Fruit fly (Drosophila melanogaster) whole organism, embryonic: Measurements from ENCODE around the gene CG7370.
A peak's percentile ranks its signal among the peaks of the same experiment; 100 is the strongest.

Source experiments
- Bgb ChIP-seq: fragments of 200-800 bp; sonication (Bioruptor generic); IDR thresholded peaks from 2 replicates; pipeline ENCODE4 v1.3.6; 2022; ENCODE audit warnings: missing biosample characterization, missing genetic modification characterization; ENCODE audit not compliant: partially characterized antibody
- Blimp-1 ChIP-seq: fragments of 200-800 bp; sonication (Bioruptor generic); optimal IDR thresholded peaks from 3 replicates; lab custom pipeline; 2018; ENCODE audit warnings: missing biosample characterization, missing genetic modification characterization, mild to moderate bottlenecking, moderate library complexity, missing genetic modification reagents
- C15 ChIP-seq: fragments of 200-800 bp; sonication (Bioruptor generic); IDR thresholded peaks from 3 replicates; pipeline ENCODE4 v1.3.6; 2022; ENCODE audit warnings: missing biosample characterization, missing genetic modification characterization
- CG10147 ChIP-seq: fragments of 200-800 bp; sonication (Bioruptor generic); optimal IDR thresholded peaks from 2 replicates; lab custom pipeline; 2019; ENCODE audit warnings: missing biosample characterization, mild to moderate bottlenecking, missing genetic modification characterization, moderate library complexity
- CG10979 ChIP-seq: fragments of 200-800 bp; sonication (Bioruptor generic); optimal IDR thresholded peaks from 2 replicates; lab custom pipeline; 2018; ENCODE audit warnings: missing biosample characterization, mild to moderate bottlenecking, missing genetic modification characterization, moderate library complexity
- CG11085 ChIP-seq: fragments of 200-800 bp; sonication (Bioruptor generic); IDR thresholded peaks from 2 replicates; pipeline ENCODE4 v1.3.6; 2022; ENCODE audit warnings: missing biosample characterization, missing genetic modification characterization
- CG12659 ChIP-seq: fragments of 200-800 bp; sonication (Bioruptor generic); optimal IDR thresholded peaks from 3 replicates; lab custom pipeline; 2017; ENCODE audit warnings: mild to moderate bottlenecking, missing biosample characterization, missing genetic modification reagents, missing genetic modification characterization
- CG13287 ChIP-seq: fragments of 200-800 bp; sonication (Bioruptor generic); IDR thresholded peaks from 2 replicates; pipeline ENCODE4 v1.3.6; 2022; ENCODE audit warnings: missing biosample characterization, missing genetic modification characterization; ENCODE audit not compliant: partially characterized antibody
- CG14050 ChIP-seq: fragments of 200-800 bp; sonication (Bioruptor generic); IDR thresholded peaks from 3 replicates; pipeline ENCODE4 v1.3.6; 2022; ENCODE audit warnings: missing biosample characterization, missing genetic modification characterization
- CG17328 ChIP-seq: fragments of 200-800 bp; sonication (Bioruptor generic); IDR thresholded peaks from 2 replicates; pipeline ENCODE4 v1.3.6; 2022; ENCODE audit warnings: missing biosample characterization, missing genetic modification characterization
- CG2120 ChIP-seq: fragments of 200-800 bp; sonication (Bioruptor generic); optimal IDR thresholded peaks from 3 replicates; lab custom pipeline; 2016; ENCODE audit warnings: missing biosample characterization, missing genetic modification characterization
- CG2712 ChIP-seq: fragments of 200-800 bp; optimal IDR thresholded peaks from 3 replicates; lab custom pipeline; 2019; ENCODE audit warnings: missing biosample characterization, mild to moderate bottlenecking, missing genetic modification characterization, moderate library complexity
- CG34422 ChIP-seq: fragments of 200-800 bp; sonication (Bioruptor generic); IDR thresholded peaks from 3 replicates; pipeline ENCODE4 v1.3.6; 2022; ENCODE audit warnings: missing biosample characterization, missing genetic modification characterization
- CG42726 ChIP-seq: fragments of 200-800 bp; sonication (Bioruptor generic); IDR thresholded peaks from 2 replicates; pipeline ENCODE4 v1.3.6; 2022; ENCODE audit warnings: missing biosample characterization, missing genetic modification characterization; ENCODE audit not compliant: partially characterized antibody
- CG4404 ChIP-seq: fragments of 200-800 bp; sonication (Bioruptor generic); IDR thresholded peaks from 2 replicates; pipeline ENCODE4 v1.3.6; 2022; ENCODE audit warnings: missing biosample characterization, missing genetic modification characterization
- CG5953 ChIP-seq: fragments of 200-800 bp; sonication (Bioruptor generic); IDR thresholded peaks from 2 replicates; pipeline ENCODE4 v1.3.6; 2022; ENCODE audit warnings: missing biosample characterization, missing genetic modification characterization
- CG6272 ChIP-seq: fragments of 200-800 bp; sonication (Bioruptor generic); IDR thresholded peaks from 2 replicates; pipeline ENCODE4 v1.3.6; 2022; ENCODE audit warnings: missing biosample characterization, missing genetic modification characterization
- CG8388 ChIP-seq: fragments of 200-800 bp; sonication (Bioruptor generic); optimal IDR thresholded peaks from 2 replicates; lab custom pipeline; 2019; ENCODE audit warnings: missing biosample characterization, mild to moderate bottlenecking, missing genetic modification characterization, moderate library complexity
- CG9932 ChIP-seq: fragments of 200-800 bp; sonication (Bioruptor generic); IDR thresholded peaks from 2 replicates; pipeline ENCODE4 v1.3.6; 2022; ENCODE audit warnings: missing biosample characterization, missing genetic modification characterization
- Dll ChIP-seq: fragments of 200-800 bp; sonication (Bioruptor generic); IDR thresholded peaks from 4 replicates; pipeline ENCODE4 v1.3.6; 2022; ENCODE audit warnings: missing biosample characterization, missing genetic modification characterization; ENCODE audit not compliant: partially characterized antibody
- E2f2 ChIP-seq: fragments of 200-800 bp; sonication (Bioruptor generic); IDR thresholded peaks from 2 replicates; pipeline ENCODE4 v1.3.6; 2022; ENCODE audit warnings: missing biosample characterization, missing genetic modification characterization
- Elba2 ChIP-seq: fragments of 200-800 bp; sonication (Bioruptor generic); optimal IDR thresholded peaks from 3 replicates; lab custom pipeline; 2016; ENCODE audit warnings: missing biosample characterization, missing genetic modification characterization
- Gug ChIP-seq: fragments of 200-800 bp; sonication (Bioruptor generic); IDR thresholded peaks from 4 replicates; pipeline ENCODE4 v1.3.6; 2022; ENCODE audit warnings: missing biosample characterization, missing genetic modification characterization
- Kr ChIP-seq: fragments of 200-800 bp; sonication (Bioruptor generic); optimal IDR thresholded peaks from 2 replicates; lab custom pipeline; 2017; ENCODE audit warnings: missing biosample characterization, mild to moderate bottlenecking, missing genetic modification characterization
- Nf-YA ChIP-seq: fragments of 200-800 bp; sonication (Bioruptor generic); IDR thresholded peaks from 2 replicates; pipeline ENCODE4 v1.3.6; 2022; ENCODE audit warnings: missing biosample characterization, missing genetic modification characterization
- Nf-YB ChIP-seq: fragments of 200-800 bp; sonication (Bioruptor generic); optimal IDR thresholded peaks from 3 replicates; lab custom pipeline; 2019; ENCODE audit warnings: missing biosample characterization, mild to moderate bottlenecking, missing genetic modification characterization, moderate library complexity
- Nf-YC ChIP-seq: fragments of 200-800 bp; optimal IDR thresholded peaks from 3 replicates; lab custom pipeline; 2019; ENCODE audit warnings: missing biosample characterization, mild to moderate bottlenecking, missing genetic modification characterization, moderate library complexity
- NfI ChIP-seq: fragments of 200-800 bp; sonication (Bioruptor generic); optimal IDR thresholded peaks from 3 replicates; lab custom pipeline; 2018; ENCODE audit warnings: missing biosample characterization, mild to moderate bottlenecking, missing genetic modification characterization, moderate library complexity
- Rx ChIP-seq: fragments of 200-800 bp; sonication (Bioruptor generic); IDR thresholded peaks from 2 replicates; pipeline ENCODE4 v1.3.6; 2022; ENCODE audit warnings: missing biosample characterization, missing genetic modification characterization
- Stat92E ChIP-seq, 3 experiments: fragments of >200 bp in 2 of 3; fragments of 200-800 bp in 1 of 3; sonication (Bioruptor generic) in 1 of 3; optimal IDR thresholded peaks; 2 replicates each; lab custom pipeline; 2017 to 2019; ENCODE audit warnings: missing biosample characterization in 3 of 3, missing genetic modification characterization in 3 of 3, mild to moderate bottlenecking in 1 of 3, moderate library complexity in 1 of 3
- bowl ChIP-seq: fragments of 200-800 bp; sonication (Bioruptor generic); IDR thresholded peaks from 2 replicates; pipeline ENCODE4 v1.3.6; 2022; ENCODE audit warnings: missing biosample characterization, missing genetic modification characterization
- br ChIP-seq: fragments of >200 bp; optimal IDR thresholded peaks from 2 replicates; lab custom pipeline; 2017
- btn ChIP-seq: fragments of 200-800 bp; sonication (Bioruptor generic); optimal IDR thresholded peaks from 2 replicates; lab custom pipeline; 2016; ENCODE audit warnings: missing biosample characterization, missing genetic modification characterization
- cas ChIP-seq: fragments of 200-800 bp; sonication (Bioruptor generic); IDR thresholded peaks from 2 replicates; pipeline ENCODE4 v1.3.6; 2022; ENCODE audit warnings: missing biosample characterization, missing genetic modification characterization
- chn ChIP-seq: fragments of 200-800 bp; sonication (Bioruptor generic); optimal IDR thresholded peaks from 2 replicates; lab custom pipeline; 2016; ENCODE audit warnings: missing biosample characterization, missing genetic modification characterization
- da ChIP-seq: fragments of 200-800 bp; sonication (Bioruptor generic); optimal IDR thresholded peaks from 2 replicates; lab custom pipeline; 2016; ENCODE audit warnings: missing biosample characterization, missing genetic modification characterization
- dysf ChIP-seq: fragments of 200-800 bp; sonication (Bioruptor generic); IDR thresholded peaks from 3 replicates; pipeline ENCODE4 v1.3.6; 2022; ENCODE audit warnings: missing biosample characterization, missing genetic modification characterization
- fd64A ChIP-seq: fragments of 200-800 bp; sonication (Bioruptor generic); optimal IDR thresholded peaks from 3 replicates; lab custom pipeline; 2018; ENCODE audit warnings: missing biosample characterization, mild to moderate bottlenecking, missing genetic modification characterization
- ftz-f1 ChIP-seq: fragments of 200-800 bp; sonication (Bioruptor generic); optimal IDR thresholded peaks from 2 replicates; lab custom pipeline; 2016; ENCODE audit warnings: missing biosample characterization, missing genetic modification characterization
- gem ChIP-seq: fragments of 200-800 bp; sonication (Bioruptor generic); optimal IDR thresholded peaks from 2 replicates; lab custom pipeline; 2019; ENCODE audit warnings: missing biosample characterization, mild to moderate bottlenecking, missing genetic modification characterization, moderate library complexity
- knrl ChIP-seq: fragments of 200-800 bp; sonication (Bioruptor generic); IDR thresholded peaks from 3 replicates; pipeline ENCODE4 v1.3.6; 2022; ENCODE audit warnings: missing biosample characterization, missing genetic modification characterization; ENCODE audit not compliant: partially characterized antibody
- nerfin-1 ChIP-seq: fragments of 200-800 bp; sonication (Bioruptor generic); optimal IDR thresholded peaks from 3 replicates; lab custom pipeline; 2019; ENCODE audit warnings: missing biosample characterization, mild to moderate bottlenecking, missing genetic modification characterization, moderate library complexity
- nom ChIP-seq: fragments of 200-800 bp; sonication (Bioruptor generic); optimal IDR thresholded peaks from 2 replicates; lab custom pipeline; 2017; ENCODE audit warnings: missing biosample characterization, missing genetic modification characterization, mild to moderate bottlenecking, moderate library complexity, missing genetic modification reagents
- pita ChIP-seq: fragments of 200-800 bp; sonication (Bioruptor generic); optimal IDR thresholded peaks from 2 replicates; lab custom pipeline; 2017; ENCODE audit warnings: missing biosample characterization, mild to moderate bottlenecking, missing genetic modification characterization
- sug ChIP-seq: fragments of 200-800 bp; optimal IDR thresholded peaks from 2 replicates; lab custom pipeline; 2019; ENCODE audit warnings: missing biosample characterization, mild to moderate bottlenecking, missing genetic modification characterization, moderate library complexity
- vfl ChIP-seq: fragments of 200-800 bp; sonication (Bioruptor generic); optimal IDR thresholded peaks from 2 replicates; lab custom pipeline; 2016; ENCODE audit warnings: missing biosample characterization, missing genetic modification characterization
- zen2 ChIP-seq: fragments of 200-800 bp; sonication (Bioruptor generic); IDR thresholded peaks from 3 replicates; pipeline ENCODE4 v1.3.6; 2022; ENCODE audit warnings: missing biosample characterization, missing genetic modification characterization; ENCODE audit not compliant: partially characterized antibody
- zf30C ChIP-seq: fragments of 200-800 bp; sonication (Bioruptor generic); optimal IDR thresholded peaks from 3 replicates; lab custom pipeline; 2018; ENCODE audit warnings: missing biosample characterization, mild to moderate bottlenecking, missing genetic modification characterization
- zfh1 ChIP-seq: fragments of 200-800 bp; sonication (Bioruptor generic); IDR thresholded peaks from 3 replicates; pipeline ENCODE4 v1.3.6; 2022; ENCODE audit warnings: missing biosample characterization, missing genetic modification characterization

Gene CG7370

DNA sequence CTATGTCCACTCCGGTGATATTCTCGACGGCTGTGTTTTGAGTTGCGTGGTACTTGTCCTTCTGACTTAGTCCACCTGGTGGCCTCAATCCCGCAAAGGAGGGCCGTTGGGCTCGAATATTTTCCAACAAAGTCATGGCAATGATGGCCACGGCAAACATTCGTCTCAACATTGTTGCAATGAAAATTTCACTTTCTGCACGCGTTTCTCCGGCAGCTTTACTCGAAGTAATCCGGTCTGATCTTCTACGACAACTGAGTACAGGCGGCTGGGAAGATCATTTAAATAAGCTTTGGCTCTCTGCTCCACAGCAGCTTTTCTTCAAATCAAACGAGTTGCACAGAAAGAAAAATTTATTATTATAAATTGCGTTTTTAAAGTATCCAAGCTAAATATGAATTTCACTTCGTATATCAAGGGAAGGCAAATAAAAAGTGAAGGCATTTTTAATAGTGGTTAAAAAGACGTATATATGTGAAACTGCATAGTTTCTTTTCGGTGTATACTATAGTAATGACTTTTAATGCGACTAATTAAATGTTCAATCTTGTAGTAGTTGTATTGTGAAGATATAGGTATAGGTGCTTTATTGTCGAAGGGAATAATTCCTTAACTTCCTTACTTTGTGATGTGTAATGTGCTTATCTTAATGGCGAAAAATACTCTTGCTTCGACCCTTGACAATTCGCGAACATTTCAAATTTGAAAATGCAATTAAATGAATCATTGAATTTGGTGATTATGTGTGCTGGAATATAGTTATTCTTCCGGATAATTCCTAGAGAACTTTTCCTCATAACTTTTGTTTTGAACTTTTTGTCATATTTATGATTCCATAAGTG is 31.2 kb upstream of the CG7370 start, which contains the start of gene CG14567 (continued):
- TF ChIP-seq fd64A (GFP tag; lab: Kevin White, UChicago): no peak
- TF ChIP-seq zf30C (GFP tag; lab: Kevin White, UChicago): no peak
- no peak for TF ChIP-seq CG6272 (GFP tag; lab: Robert Waterston, UW)
- TF ChIP-seq ftz-f1: no peak
- no peak for TF ChIP-seq CG14050 (GFP tag; lab: Robert Waterston, UW)
- TF ChIP-seq E2f2: no peak
- no peak for TF ChIP-seq CG5953 (GFP tag; lab: Robert Waterston, UW)
- TF ChIP-seq Kr: no peak
- no peak for TF ChIP-seq Elba2 (GFP tag; lab: Kevin White, UChicago)
- TF ChIP-seq nerfin-1 (tag; lab: Kevin White, UChicago): no peak
- no peak for TF ChIP-seq Nf-YC
- TF ChIP-seq cas (GFP tag; lab: Robert Waterston, UW): no peak
- TF ChIP-seq CG10979 (tag; lab: Kevin White, UChicago): peak; percentile 29
- peak; percentile 31 for TF ChIP-seq CG8388 (GFP tag; lab: Kevin White, UChicago)
- no peak for TF ChIP-seq bowl
- no peak for TF ChIP-seq Dll (GFP tag; lab: Robert Waterston, UW)
- TF ChIP-seq CG10147 (GFP tag; lab: Kevin White, UChicago): no peak
- TF ChIP-seq Bgb (GFP tag; lab: Robert Waterston, UW): no peak
- TF ChIP-seq CG42726: no peak
- TF ChIP-seq C15 (GFP tag; lab: Robert Waterston, UW): no peak
- 0 out of 3 replicates have a peak, but pooled peaks have one; percentile 23 for TF ChIP-seq CG34422 (GFP tag; lab: Robert Waterston, UW)
- no peak for TF ChIP-seq Nf-YA (GFP tag; lab: Robert Waterston, UW)
- no peak for TF ChIP-seq br
- peak; percentile 46; the same call in 1 of the 3 replicates for TF ChIP-seq dysf
- peak; percentile 43 for TF ChIP-seq CG2712 (tag; lab: Kevin White, UChicago)
- peak; percentile 44; the same call in 1 of the 2 replicates for TF ChIP-seq CG9932 (GFP tag; lab: Robert Waterston, UW)
- no peak for TF ChIP-seq CG13287 (GFP tag; lab: Robert Waterston, UW)
- peak; percentile 39; the same call in 1 of the 2 replicates for TF ChIP-seq CG17328 (GFP tag; lab: Robert Waterston, UW)
- no peak for TF ChIP-seq Stat92E (GFP tag; optimal IDR thresholded peaks at IDR 0.05; lab: Kevin White, UChicago)
- TF ChIP-seq pita (GFP tag; lab: Kevin White, UChicago): no peak
- TF ChIP-seq btn (GFP tag; lab: Kevin White, UChicago): no peak
- no peak for TF ChIP-seq CG4404 (GFP tag; lab: Robert Waterston, UW)
- TF ChIP-seq CG2120 (GFP tag; lab: Kevin White, UChicago): no peak
- TF ChIP-seq Rx (GFP tag; lab: Robert Waterston, UW): peak; percentile 26; the same call in 1 of the 2 replicates
- TF ChIP-seq Gug (GFP tag; lab: Robert Waterston, UW): no peak
- TF ChIP-seq CG12659 (GFP tag; lab: Kevin White, UChicago): no peak
- peak; percentile 63 for TF ChIP-seq gem (tag; lab: Kevin White, UChicago)
- TF ChIP-seq vfl: no peak
- no peak for TF ChIP-seq sug (tag; lab: Kevin White, UChicago)
- no peak for TF ChIP-seq Nf-YB (GFP tag; lab: Kevin White, UChicago)
- no peak for TF ChIP-seq chn
- TF ChIP-seq CG11085 (GFP tag; lab: Robert Waterston, UW): no peak
- no peak for TF ChIP-seq NfI (GFP tag; lab: Kevin White, UChicago)
- no peak for TF ChIP-seq knrl (GFP tag; lab: Robert Waterston, UW)
- peak; percentile 51 for TF ChIP-seq Blimp-1 (GFP tag; lab: Kevin White, UChicago)
- peak; percentile 43; the same call in 2 of the 3 replicates for TF ChIP-seq zfh1 (GFP tag; lab: Robert Waterston, UW)
- no peak for TF ChIP-seq da (GFP tag; lab: Kevin White, UChicago)
- no peak for TF ChIP-seq nom (GFP tag; lab: Kevin White, UChicago)
- TF ChIP-seq zen2 (GFP tag; lab: Robert Waterston, UW): no peak
